Fruit fly (Drosophila melanogaster): ENCODE data around the gene RecQ5.

Gene RecQ5

dm6 chr3L:14661567-14662258 lies 29.8 kb upstream of the RecQ5 start (continued):
- TF ChIP-seq CG11723 (GFP tag; optimal IDR thresholded peaks at IDR 0.05) (peak; percentile 58), CG15514 (GFP tag; optimal IDR thresholded peaks at IDR 0.05) (peak; percentile 69), luna (GFP tag; optimal IDR thresholded peaks at IDR 0.05) (no peak), CG11560 (tag; IDR thresholded peaks at IDR 0.05) (peak; percentile 56; the same call in 1 of the 3 replicates), CG17328 (GFP tag; IDR thresholded peaks at IDR 0.05) (peak; percentile 86), CG7786 (GFP tag; optimal IDR thresholded peaks at IDR 0.05) (peak; percentile 79), Neu2 (GFP tag; optimal IDR thresholded peaks at IDR 0.05; ENCODE audit: borderline replicate concordance) (no peak), Max (GFP tag; optimal IDR thresholded peaks at IDR 0.05) (peak; percentile 57), CG9797 (GFP tag; optimal IDR thresholded peaks at IDR 0.05) (no peak), Blimp-1 (GFP tag; optimal IDR thresholded peaks at IDR 0.05) (peak; percentile 67), CG9609 (GFP tag; optimal IDR thresholded peaks at IDR 0.05) (peak; percentile 73), Eip74EF (GFP tag; optimal IDR thresholded peaks at IDR 0.05) (peak in 1 of 2 experiments; percentile 54), slp2 (GFP tag; optimal IDR thresholded peaks at IDR 0.05) (peak; percentile 74), hb (GFP tag; IDR thresholded peaks at IDR 0.05; ENCODE audit: partially characterized antibody) (no peak), NK7.1 (GFP tag; optimal IDR thresholded peaks at IDR 0.05) (peak; percentile 76), Optix (GFP tag; IDR thresholded peaks at IDR 0.05) (peak; percentile 68; the same call in 2 of the 3 replicates), CG17385 (GFP tag; optimal IDR thresholded peaks at IDR 0.05) (peak; percentile 76), CG8290 (GFP tag; optimal IDR thresholded peaks at IDR 0.05) (peak; percentile 35), CG8290 (tag; optimal IDR thresholded peaks at IDR 0.05) (peak in 1 of 2 experiments; percentile 46), CG18619 (GFP tag; optimal IDR thresholded peaks at IDR 0.05) (peak; percentile 67), CG3847 (GFP tag; IDR thresholded peaks at IDR 0.05) (peak; percentile 71), dimm (GFP tag; IDR thresholded peaks at IDR 0.05) (peak; percentile 64), NC2β (GFP tag; optimal IDR thresholded peaks at IDR 0.05) (peak; percentile 74), CrebB (tag; optimal IDR thresholded peaks at IDR 0.05) (peak; percentile 77), ind (GFP tag; optimal IDR thresholded peaks at IDR 0.05) (peak; percentile 71), MESR4 (GFP tag; optimal IDR thresholded peaks at IDR 0.05) (peak; percentile 7), CG4328 (GFP tag; optimal IDR thresholded peaks at IDR 0.05) (peak; percentile 58), jing (GFP tag; optimal IDR thresholded peaks at IDR 0.05) (peak; percentile 44), CG13775 (GFP tag; optimal IDR thresholded peaks at IDR 0.05) (peak; percentile 61), CG12942 (GFP tag; optimal IDR thresholded peaks at IDR 0.05) (peak; percentile 58), gcm2 (GFP tag; optimal IDR thresholded peaks at IDR 0.05) (peak; percentile 56), so (GFP tag; IDR thresholded peaks at IDR 0.05) (peak; percentile 84), CG7963 (GFP tag; IDR thresholded peaks at IDR 0.05; ENCODE audit: partially characterized antibody) (no peak), Opbp (GFP tag; IDR thresholded peaks at IDR 0.05; ENCODE audit: partially characterized antibody) (no peak), CoRest (tag; optimal IDR thresholded peaks at IDR 0.05) (peak; percentile 81), dati (GFP tag; IDR thresholded peaks at IDR 0.05) (peak; percentile 2; the same call in 1 of the 2 replicates), CG30020 (tag; optimal IDR thresholded peaks at IDR 0.05) (no peak), Ravus (GFP tag; IDR thresholded peaks at IDR 0.05) (peak; percentile 59), CG34224 (GFP tag; IDR thresholded peaks at IDR 0.05; ENCODE audit: partially characterized antibody) (no peak), Antp (GFP tag; optimal IDR thresholded peaks at IDR 0.05) (peak; percentile 76), CG31365 (tag; optimal IDR thresholded peaks at IDR 0.05) (peak; percentile 46), ranshi (GFP tag; IDR thresholded peaks at IDR 0.05) (peak; percentile 69), Atf-2 (GFP tag; optimal IDR thresholded peaks at IDR 0.05) (peak; percentile 68), exex (tag; optimal IDR thresholded peaks at IDR 0.05) (peak; percentile 57), CG17568 (GFP tag; optimal IDR thresholded peaks at IDR 0.05) (peak; percentile 65), Fer2 (tag; optimal IDR thresholded peaks at IDR 0.05) (peak; percentile 46), fd64A (GFP tag; optimal IDR thresholded peaks at IDR 0.05) (no peak), cg (GFP tag; optimal IDR thresholded peaks at IDR 0.05) (no peak), Rfx (GFP tag; IDR thresholded peaks at IDR 0.05) (peak; percentile 85)
